Worm (Caenorhabditis elegans) whole organism, L4 larva: Measurements from ENCODE around the gene ZK1307.4.

Source experiments
- F26F4.8 ChIP-seq: fragments of 200-800 bp; sonication (Bioruptor generic); conservative IDR thresholded peaks from 2 replicates; pipeline ENCODE4 v1.3.6; 2022; ENCODE audit warnings: missing genetic modification characterization, missing compliant biosample characterization
- F37D6.2 ChIP-seq: sonication (generic microtip); optimal IDR thresholded peaks from 2 replicates; lab custom pipeline; 2016; ENCODE audit warnings: mild to moderate bottlenecking, missing genetic modification characterization, missing compliant biosample characterization
- R02D3.7 ChIP-seq: fragments of 150-350 bp; sonication (generic microtip); optimal IDR thresholded peaks from 3 replicates; lab custom pipeline; 2014; ENCODE audit warnings: missing biosample characterization, missing genetic modification characterization
- T20F7.1 ChIP-seq: fragments of 200-800 bp; sonication (Bioruptor generic); optimal IDR thresholded peaks from 2 replicates; lab custom pipeline; 2018; ENCODE audit warnings: mild to moderate bottlenecking, missing genetic modification characterization, missing compliant biosample characterization
- Y105C5A.15 ChIP-seq: fragments of 200-800 bp; sonication (Bioruptor generic); IDR thresholded peaks from 2 replicates; pipeline ENCODE4 v1.3.6; 2022; ENCODE audit warnings: missing genetic modification characterization, missing compliant biosample characterization
- Y5F2A.4 ChIP-seq: fragments of 200-800 bp; sonication (Bioruptor generic); optimal IDR thresholded peaks from 2 replicates; lab custom pipeline; 2018; ENCODE audit warnings: mild to moderate bottlenecking, missing genetic modification characterization, missing compliant biosample characterization
- ZK337.2 ChIP-seq: fragments of 200-800 bp; sonication (Bioruptor generic); IDR thresholded peaks from 2 replicates; pipeline ENCODE4 v1.3.6; 2022; ENCODE audit warnings: missing genetic modification reagents, missing genetic modification characterization, missing compliant biosample characterization
- aha-1 ChIP-seq: fragments of 150-350 bp; peaks from one replicate; lab custom pipeline; 2014; ENCODE audit warnings: missing biosample characterization, missing genetic modification characterization
- ama-1 ChIP-seq: fragments of 150-350 bp; optimal IDR thresholded peaks from 2 replicates; lab custom pipeline; 2014; ENCODE audit warnings: inconsistent platforms, mixed read lengths
- attf-4 ChIP-seq: sonication (generic microtip); optimal IDR thresholded peaks from 3 replicates; lab custom pipeline; 2017; ENCODE audit warnings: missing biosample characterization, missing genetic modification characterization
- ceh-20 ChIP-seq: fragments of 200-800 bp; sonication (Bioruptor generic); IDR thresholded peaks from 2 replicates; pipeline ENCODE4 v1.3.6; 2022; ENCODE audit warnings: missing genetic modification reagents, missing genetic modification characterization, missing compliant biosample characterization
- ctbp-1 ChIP-seq: fragments of 200-800 bp; sonication (Bioruptor generic); IDR thresholded peaks from 2 replicates; pipeline ENCODE4 v1.3.6; 2022; ENCODE audit warnings: missing genetic modification reagents, missing genetic modification characterization, missing compliant biosample characterization
- daf-12 ChIP-seq: fragments of 150-350 bp; optimal IDR thresholded peaks from 2 replicates; lab custom pipeline; 2014; ENCODE audit warnings: missing biosample characterization, missing genetic modification reagents, missing genetic modification characterization
- daf-16 ChIP-seq, 3 experiments: sonication (generic microtip); optimal IDR thresholded peaks; 2 replicates each; lab custom pipeline; 2016 to 2017; ENCODE audit warnings: missing genetic modification characterization in 3 of 3, missing genetic modification reagents in 3 of 3, mild to moderate bottlenecking in 2 of 3, missing compliant biosample characterization in 2 of 3, missing biosample characterization in 1 of 3, moderate library complexity in 1 of 3
- daf-19 ChIP-seq: fragments of 200-800 bp; sonication (Bioruptor generic); conservative IDR thresholded peaks from 2 replicates; pipeline ENCODE4 v1.3.6; 2022; ENCODE audit warnings: missing genetic modification characterization, missing compliant biosample characterization
- dmd-6 ChIP-seq: fragments of 200-800 bp; sonication (Bioruptor generic); IDR thresholded peaks from 2 replicates; pipeline ENCODE4 v1.3.6; 2022; ENCODE audit warnings: missing genetic modification reagents, missing genetic modification characterization, missing compliant biosample characterization
- dpl-1 ChIP-seq: fragments of 150-350 bp; optimal IDR thresholded peaks from 2 replicates; lab custom pipeline; 2014; ENCODE audit warnings: missing biosample characterization, missing genetic modification reagents, missing genetic modification characterization
- egl-43 ChIP-seq: fragments of 200-800 bp; sonication (Bioruptor generic); IDR thresholded peaks from 2 replicates; pipeline ENCODE4 v1.3.6; 2022; ENCODE audit warnings: missing genetic modification reagents, missing genetic modification characterization, missing compliant biosample characterization
- fos-1 ChIP-seq: fragments of 150-350 bp; optimal IDR thresholded peaks from 2 replicates; lab custom pipeline; 2014; ENCODE audit warnings: missing biosample characterization, missing genetic modification characterization
- gei-8 ChIP-seq: fragments of 200-800 bp; sonication (Bioruptor generic); optimal IDR thresholded peaks from 2 replicates; lab custom pipeline; 2018; ENCODE audit warnings: mild to moderate bottlenecking, missing genetic modification characterization, missing compliant biosample characterization
- hlh-11 ChIP-seq: fragments of 200-800 bp; sonication (Bioruptor generic); optimal IDR thresholded peaks from 2 replicates; lab custom pipeline; 2018; ENCODE audit warnings: mild to moderate bottlenecking, missing genetic modification characterization, missing compliant biosample characterization
- hlh-30 ChIP-seq: sonication (generic microtip); optimal IDR thresholded peaks from 2 replicates; lab custom pipeline; 2017; ENCODE audit warnings: antibody characterized with exemption, mild to moderate bottlenecking, missing genetic modification characterization, missing compliant biosample characterization; ENCODE audit not compliant: insufficient read depth
- jun-1 ChIP-seq: fragments of 150-350 bp; optimal IDR thresholded peaks from 2 replicates; lab custom pipeline; 2014; ENCODE audit warnings: missing biosample characterization, missing genetic modification reagents, missing genetic modification characterization
- lin-1 ChIP-seq: fragments of 200-800 bp; sonication (Bioruptor generic); IDR thresholded peaks from 2 replicates; pipeline ENCODE4 v1.3.6; 2022; ENCODE audit warnings: missing genetic modification reagents, missing genetic modification characterization, missing compliant biosample characterization
- lin-13 ChIP-seq: fragments of 150-350 bp; optimal IDR thresholded peaks from 2 replicates; lab custom pipeline; 2014; ENCODE audit warnings: missing biosample characterization, missing genetic modification reagents, missing genetic modification characterization
- lin-38 ChIP-seq: fragments of 200-800 bp; sonication (Bioruptor generic); IDR thresholded peaks from 2 replicates; pipeline ENCODE4 v1.3.6; 2022; ENCODE audit warnings: missing genetic modification reagents, missing genetic modification characterization, missing compliant biosample characterization
- mdl-1 ChIP-seq, 2 experiments: fragments of 150-350 bp in 1 of 2; sonication (generic microtip) in 1 of 2; optimal IDR thresholded peaks; 2 replicates each; lab custom pipeline; 2014 to 2017; ENCODE audit warnings: missing biosample characterization in 2 of 2, missing genetic modification characterization in 2 of 2
- mep-1 ChIP-seq: fragments of 150-350 bp; sonication (generic microtip); optimal IDR thresholded peaks from 3 replicates; lab custom pipeline; 2014; ENCODE audit warnings: missing biosample characterization, missing genetic modification characterization
- nhr-102 ChIP-seq: sonication (generic microtip); optimal IDR thresholded peaks from 2 replicates; lab custom pipeline; 2016; ENCODE audit warnings: mild to moderate bottlenecking, missing genetic modification characterization, moderate library complexity, missing compliant biosample characterization
- nhr-11 ChIP-seq: fragments of 150-350 bp; optimal IDR thresholded peaks from 2 replicates; lab custom pipeline; 2014; ENCODE audit warnings: missing biosample characterization, missing genetic modification characterization
- nhr-111 ChIP-seq: fragments of 200-800 bp; sonication (Bioruptor generic); optimal IDR thresholded peaks from 2 replicates; lab custom pipeline; 2018; ENCODE audit warnings: mild to moderate bottlenecking, missing genetic modification characterization, missing compliant biosample characterization
- nhr-28 ChIP-seq: fragments of 150-350 bp; optimal IDR thresholded peaks from 2 replicates; lab custom pipeline; 2014; ENCODE audit warnings: missing biosample characterization, missing genetic modification characterization
- nhr-6 ChIP-seq: fragments of 150-350 bp; optimal IDR thresholded peaks from 2 replicates; lab custom pipeline; 2014; ENCODE audit warnings: missing biosample characterization, missing genetic modification characterization
- nhr-76 ChIP-seq: fragments of 150-350 bp; optimal IDR thresholded peaks from 2 replicates; lab custom pipeline; 2014; ENCODE audit warnings: missing biosample characterization, missing genetic modification characterization
- nhr-77 ChIP-seq: fragments of 150-350 bp; optimal IDR thresholded peaks from 2 replicates; lab custom pipeline; 2014; ENCODE audit warnings: missing biosample characterization, missing genetic modification characterization
- pha-4 ChIP-seq, 2 experiments: fragments of 150-350 bp in 1 of 2; fragments of 200-800 bp in 1 of 2; sonication (Bioruptor generic) in 1 of 2; IDR thresholded peaks in 1 of 2; optimal IDR thresholded peaks in 1 of 2; 2 replicates each; pipeline versions ENCODE4 v1.3.6 to Lab custom; 2014 to 2022; ENCODE audit warnings: missing genetic modification characterization in 2 of 2, missing genetic modification reagents in 2 of 2, missing biosample characterization in 1 of 2, missing compliant biosample characterization in 1 of 2
- php-3 ChIP-seq: fragments of 200-800 bp; sonication (Bioruptor generic); IDR thresholded peaks from 2 replicates; pipeline ENCODE4 v1.3.6; 2022; ENCODE audit warnings: missing genetic modification reagents, missing genetic modification characterization, missing compliant biosample characterization
- set-16 ChIP-seq: fragments of 200-800 bp; sonication (Bioruptor generic); IDR thresholded peaks from 2 replicates; pipeline ENCODE4 v1.3.6; 2022; ENCODE audit warnings: missing genetic modification reagents, missing genetic modification characterization, missing compliant biosample characterization
- skn-1 ChIP-seq: fragments of 150-350 bp; optimal IDR thresholded peaks from 2 replicates; lab custom pipeline; 2014; ENCODE audit warnings: missing biosample characterization, missing genetic modification characterization
- unc-39 ChIP-seq: sonication (generic microtip); optimal IDR thresholded peaks from 2 replicates; lab custom pipeline; 2017; ENCODE audit warnings: missing biosample characterization, missing genetic modification characterization
- unc-62 ChIP-seq, 3 experiments: fragments of 150-350 bp in 1 of 3; sonication (generic microtip); optimal IDR thresholded peaks in 2 of 3; peaks in 1 of 3; 1 replicate in 1 of 3; 2 replicates in 2 of 3; lab custom pipeline; 2014 to 2017; ENCODE audit warnings: missing biosample characterization in 3 of 3, missing genetic modification characterization in 3 of 3, missing genetic modification reagents in 3 of 3, missing genotype in 1 of 3
- zfp-3 ChIP-seq: fragments of 200-800 bp; sonication (Bioruptor generic); conservative IDR thresholded peaks from 2 replicates; pipeline ENCODE4 v1.3.6; 2022; ENCODE audit warnings: missing genetic modification reagents, missing genetic modification characterization, missing compliant biosample characterization

Gene ZK1307.4

ce11 chrII:9621913-9622348 is 29.7 kb downstream of the ZK1307.4 start (continued):
- TF ChIP-seq F26F4.8 (GFP tag; lab: Robert Waterston, UW) = no peak
- TF ChIP-seq nhr-76 (tag; lab: Kevin White, UChicago) = no peak
- TF ChIP-seq daf-19 = no peak
- no peak for TF ChIP-seq attf-4 (tag; lab: Kevin White, UChicago)
- peak; percentile 17; the same call in 1 of the 2 replicates for TF ChIP-seq pha-4 (GFP tag; IDR thresholded peaks at IDR 0.05; lab: Robert Waterston, UW)
- peak; percentile 59 for TF ChIP-seq pha-4 (tag; optimal IDR thresholded peaks at IDR 0.05; lab: Kevin White, UChicago)
- TF ChIP-seq nhr-77 (tag; lab: Kevin White, UChicago) = no peak
- no peak for TF ChIP-seq lin-13
- TF ChIP-seq lin-38 = no peak
- TF ChIP-seq daf-16 (GFP tag; optimal IDR thresholded peaks at IDR 0.05; lab: Kevin White, UChicago) = peak in 1 of 2 experiments; percentile 34
- peak; percentile 29 for TF ChIP-seq daf-16 (tag; optimal IDR thresholded peaks at IDR 0.05; lab: Kevin White, UChicago)
- no peak for TF ChIP-seq jun-1 (tag; lab: Kevin White, UChicago)
- TF ChIP-seq, all 104 proteins: peak for 18

DNA sequence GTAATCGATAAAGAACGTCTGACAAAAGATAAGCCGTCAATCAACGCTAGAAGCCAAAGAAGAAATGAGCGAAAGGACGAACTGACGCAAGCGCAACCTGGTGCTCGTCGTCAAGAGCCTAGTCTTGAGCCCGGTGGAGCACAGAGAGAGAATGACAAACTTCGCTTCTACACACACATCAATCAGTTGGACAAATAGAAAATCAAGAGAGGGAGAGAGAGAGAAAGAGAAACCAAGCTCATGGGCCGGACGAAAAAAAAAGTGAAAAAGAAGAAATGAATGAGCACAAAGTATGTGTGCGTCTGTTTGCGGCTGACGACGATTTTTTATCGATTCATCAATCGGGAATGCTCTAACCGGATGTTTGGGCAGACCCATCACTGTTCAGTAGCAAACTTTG is 30.5 kb downstream of the ZK1307.4 start:
- TF ChIP-seq pha-4 (GFP tag; IDR thresholded peaks at IDR 0.05; lab: Robert Waterston, UW) (no peak; the same call in none of the 2 replicates), pha-4 (tag; optimal IDR thresholded peaks at IDR 0.05; lab: Kevin White, UChicago) (peak; percentile 37), daf-12 (tag; lab: Kevin White, UChicago) (no peak), hlh-11 (tag; lab: Kevin White, UChicago) (peak; percentile 60), nhr-28 (tag; lab: Kevin White, UChicago) (peak; percentile 37), egl-43 (GFP tag; lab: Robert Waterston, UW) (peak; percentile 57; the same call in 1 of the 2 replicates), skn-1 (tag; lab: Kevin White, UChicago) (no peak), set-16 (GFP tag; lab: Robert Waterston, UW) (peak; percentile 27; the same call in 1 of the 2 replicates), ama-1 (peak; percentile 26), ZK337.2 (GFP tag; lab: Robert Waterston, UW) (no peak), dmd-6 (peak; percentile 16; the same call in 1 of the 2 replicates), F37D6.2 (tag; lab: Kevin White, UChicago) (no peak), nhr-11 (tag; lab: Kevin White, UChicago) (peak; percentile 67), nhr-6 (tag; lab: Kevin White, UChicago) (peak; percentile 7), zfp-3 (GFP tag; lab: Robert Waterston, UW) (no peak), Y5F2A.4 (GFP tag; lab: Kevin White, UChicago) (no peak), lin-38 (no peak), aha-1 (tag; lab: Kevin White, UChicago) (peak; percentile 96), daf-16 (GFP tag; optimal IDR thresholded peaks at IDR 0.05; lab: Kevin White, UChicago) (peak in 1 of 2 experiments; percentile 50), daf-16 (tag; optimal IDR thresholded peaks at IDR 0.05; lab: Kevin White, UChicago) (no peak), unc-62 (GFP tag; optimal IDR thresholded peaks at IDR 0.05 in 1 of 2; lab: Kevin White, UChicago) (peak in 1 of 2 experiments; percentile 71), unc-62 (tag; optimal IDR thresholded peaks at IDR 0.05; lab: Kevin White, UChicago) (no peak), dpl-1 (no peak), hlh-30 (tag; lab: Kevin White, UChicago) (peak; percentile 19), mdl-1 (tag; optimal IDR thresholded peaks at IDR 0.05; lab: Kevin White, UChicago) (peak in 1 of 2 experiments; percentile 11)

- TF ChIP-seq ceh-20 (GFP tag; lab: Robert Waterston, UW) (0 out of 2 replicates have a peak, but pooled peaks have one; percentile 32), ctbp-1 (no peak), mep-1 (tag; lab: Kevin White, UChicago) (no peak), unc-39 (tag; lab: Kevin White, UChicago) (no peak), T20F7.1 (GFP tag; lab: Kevin White, UChicago) (peak; percentile 65), nhr-77 (tag; lab: Kevin White, UChicago) (no peak), nhr-76 (tag; lab: Kevin White, UChicago) (no peak), gei-8 (GFP tag; lab: Kevin White, UChicago) (no peak), fos-1 (no peak), nhr-111 (GFP tag; lab: Kevin White, UChicago) (no peak), R02D3.7 (tag; lab: Kevin White, UChicago) (no peak), nhr-102 (tag; lab: Kevin White, UChicago) (peak; percentile 12), php-3 (GFP tag; lab: Robert Waterston, UW) (peak; percentile 76), Y105C5A.15 (GFP tag; lab: Robert Waterston, UW) (no peak), lin-13 (peak; percentile 21), dmd-6 (peak; percentile 89), zfp-3 (GFP tag; lab: Robert Waterston, UW) (0 out of 2 replicates have a peak, but pooled peaks have one; percentile 10), daf-16 (GFP tag; optimal IDR thresholded peaks at IDR 0.05; lab: Kevin White, UChicago) (no peak), daf-16 (tag; optimal IDR thresholded peaks at IDR 0.05; lab: Kevin White, UChicago) (peak; percentile 19), lin-1 (0 out of 2 replicates have a peak, but pooled peaks have one; percentile 10)
Observed at ce11 chrII:9620616-9621015, 31.0 kb downstream of the ZK1307.4 start.
